Worm (Caenorhabditis elegans) whole organism, L4 larva: ENCODE measurements around the gene F35C11.2.
A peak's percentile ranks its signal among the peaks of the same experiment; 100 is the strongest.

Source experiments
- R02D3.7 ChIP-seq: fragments of 150-350 bp; sonication (generic microtip); optimal IDR thresholded peaks from 3 replicates; lab custom pipeline; 2014; ENCODE audit warnings: missing biosample characterization, missing genetic modification characterization
- aly-2 ChIP-seq: sonication (generic microtip); optimal IDR thresholded peaks from 2 replicates; lab custom pipeline; 2018; ENCODE audit warnings: missing biosample characterization, missing genetic modification characterization
- ceh-82 ChIP-seq: sonication (generic microtip); optimal IDR thresholded peaks from 2 replicates; lab custom pipeline; 2017; ENCODE audit warnings: missing biosample characterization, missing genetic modification characterization
- hlh-11 ChIP-seq: fragments of 200-800 bp; sonication (Bioruptor generic); optimal IDR thresholded peaks from 2 replicates; lab custom pipeline; 2018; ENCODE audit warnings: mild to moderate bottlenecking, missing genetic modification characterization, missing compliant biosample characterization
- lsy-2 ChIP-seq, 2 experiments: fragments of 150-350 bp in 1 of 2; sonication (generic microtip) in 1 of 2; optimal IDR thresholded peaks; 2 replicates each; lab custom pipeline; 2014 to 2017; ENCODE audit warnings: missing biosample characterization in 2 of 2, missing genetic modification characterization in 2 of 2
- nhr-102 ChIP-seq: sonication (generic microtip); optimal IDR thresholded peaks from 2 replicates; lab custom pipeline; 2016; ENCODE audit warnings: mild to moderate bottlenecking, missing genetic modification characterization, moderate library complexity, missing compliant biosample characterization
- nhr-11 ChIP-seq: fragments of 150-350 bp; optimal IDR thresholded peaks from 2 replicates; lab custom pipeline; 2014; ENCODE audit warnings: missing biosample characterization, missing genetic modification characterization
- nhr-237 ChIP-seq: sonication (generic microtip); optimal IDR thresholded peaks from 2 replicates; lab custom pipeline; 2017; ENCODE audit warnings: missing biosample characterization, missing genetic modification characterization
- nhr-25 ChIP-seq: sonication (generic microtip); optimal IDR thresholded peaks from 2 replicates; lab custom pipeline; 2017; ENCODE audit warnings: missing genetic modification characterization, mild to moderate bottlenecking, missing compliant biosample characterization, antibody characterized with exemption, moderate library complexity, borderline replicate concordance; ENCODE audit not compliant: insufficient read depth
- pha-4 ChIP-seq, 2 experiments: fragments of 150-350 bp in 1 of 2; fragments of 200-800 bp in 1 of 2; sonication (Bioruptor generic) in 1 of 2; IDR thresholded peaks in 1 of 2; optimal IDR thresholded peaks in 1 of 2; 2 replicates each; pipeline versions ENCODE4 v1.3.6 to Lab custom; 2014 to 2022; ENCODE audit warnings: missing genetic modification characterization in 2 of 2, missing genetic modification reagents in 2 of 2, missing biosample characterization in 1 of 2, missing compliant biosample characterization in 1 of 2
- snpc-4 ChIP-seq: fragments of 150-350 bp; optimal IDR thresholded peaks from 2 replicates; lab custom pipeline; 2014; ENCODE audit warnings: missing biosample characterization, missing genetic modification characterization
- unc-39 ChIP-seq: sonication (generic microtip); optimal IDR thresholded peaks from 2 replicates; lab custom pipeline; 2017; ENCODE audit warnings: missing biosample characterization, missing genetic modification characterization
- unc-62 ChIP-seq, 3 experiments: fragments of 150-350 bp in 1 of 3; sonication (generic microtip); optimal IDR thresholded peaks in 2 of 3; peaks in 1 of 3; 1 replicate in 1 of 3; 2 replicates in 2 of 3; lab custom pipeline; 2014 to 2017; ENCODE audit warnings: missing biosample characterization in 3 of 3, missing genetic modification characterization in 3 of 3, missing genetic modification reagents in 3 of 3, missing genotype in 1 of 3
- zag-1 ChIP-seq: fragments of 150-350 bp; optimal IDR thresholded peaks from 2 replicates; lab custom pipeline; 2014; ENCODE audit warnings: missing biosample characterization, missing genetic modification characterization

DNA sequence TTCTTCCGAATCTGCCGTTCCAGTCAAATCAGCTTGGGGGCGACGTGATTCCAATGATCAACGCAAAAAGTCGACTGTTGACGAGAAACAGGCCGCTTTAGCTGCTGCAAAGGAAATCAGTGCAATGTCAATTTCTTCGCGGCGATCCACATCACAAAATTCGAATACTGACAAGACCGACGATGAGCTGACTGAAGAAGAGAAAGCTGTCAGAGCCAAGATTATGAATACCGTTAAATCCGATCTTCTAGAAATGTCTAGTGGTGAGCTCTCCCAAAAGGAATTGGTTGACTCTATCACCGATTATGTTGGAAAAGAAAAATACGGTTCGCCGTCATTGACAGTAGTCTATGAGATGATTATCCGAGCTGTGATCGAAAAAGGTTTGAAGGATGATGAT lies 28.4 kb downstream of the F35C11.2 start:
- TF ChIP-seq snpc-4 (tag; lab: Kevin White, UChicago) = no peak
- no peak for TF ChIP-seq pha-4 (GFP tag; IDR thresholded peaks at IDR 0.05; lab: Robert Waterston, UW)
- TF ChIP-seq pha-4 (tag; optimal IDR thresholded peaks at IDR 0.05; lab: Kevin White, UChicago) = no peak
- no peak for TF ChIP-seq nhr-237 (tag; lab: Kevin White, UChicago)
- TF ChIP-seq R02D3.7 (tag; lab: Kevin White, UChicago) = no peak
- no peak for TF ChIP-seq hlh-11 (tag; lab: Kevin White, UChicago)
- no peak for TF ChIP-seq ceh-82
- no peak for TF ChIP-seq zag-1
- TF ChIP-seq nhr-11 (tag; lab: Kevin White, UChicago) = no peak
- no peak for TF ChIP-seq lsy-2 (tag; optimal IDR thresholded peaks at IDR 0.05; lab: Kevin White, UChicago)
- TF ChIP-seq nhr-102 (tag; lab: Kevin White, UChicago) = no peak
- peak in 1 of 2 experiments; percentile 96 for TF ChIP-seq unc-62 (GFP tag; optimal IDR thresholded peaks at IDR 0.05 in 1 of 2; lab: Kevin White, UChicago)
- no peak for TF ChIP-seq unc-62 (tag; optimal IDR thresholded peaks at IDR 0.05; lab: Kevin White, UChicago)
- no peak for TF ChIP-seq aly-2 (tag; lab: Kevin White, UChicago)
- no peak for TF ChIP-seq unc-39 (tag; lab: Kevin White, UChicago)
- no peak for TF ChIP-seq nhr-25 (tag; lab: Kevin White, UChicago)
